Fruit fly (Drosophila melanogaster) whole organism, prepupa: ENCODE data around the gene Nopp140.

ENCODE experiments used
- Blimp-1 ChIP-seq: fragments of 200-800 bp; sonication (Bioruptor generic); optimal IDR thresholded peaks from 3 replicates; lab custom pipeline; 2017; ENCODE audit warnings: missing biosample characterization, missing genetic modification characterization, mild to moderate bottlenecking, moderate library complexity, missing genetic modification reagents
- CG15336 ChIP-seq: fragments of 200-800 bp; sonication (Bioruptor generic); IDR thresholded peaks from 2 replicates; pipeline ENCODE4 v1.3.6; 2022; ENCODE audit warnings: missing biosample characterization, missing genetic modification characterization
- CG3919 ChIP-seq: fragments of 200-800 bp; sonication (Bioruptor generic); optimal IDR thresholded peaks from 3 replicates; lab custom pipeline; 2016; ENCODE audit warnings: missing biosample characterization, missing genetic modification characterization
- CG6792 ChIP-seq: fragments of 200-800 bp; sonication (Bioruptor generic); optimal IDR thresholded peaks from 3 replicates; lab custom pipeline; 2016; ENCODE audit warnings: missing biosample characterization, missing genetic modification characterization
- CG8119 ChIP-seq: fragments of 200-800 bp; sonication (Bioruptor generic); IDR thresholded peaks from 3 replicates; pipeline ENCODE4 v1.3.6; 2022; ENCODE audit warnings: missing biosample characterization, missing genetic modification characterization
- Gug ChIP-seq: fragments of 200-800 bp; sonication (Bioruptor generic); IDR thresholded peaks from 2 replicates; pipeline ENCODE4 v1.3.6; 2022; ENCODE audit warnings: missing biosample characterization, missing genetic modification characterization
- Hr38 ChIP-seq: sonication (Bioruptor generic); optimal IDR thresholded peaks from 2 replicates; lab custom pipeline; 2016; ENCODE audit warnings: missing biosample characterization, missing genetic modification characterization
- Hr39 ChIP-seq: fragments of 200-800 bp; sonication (Bioruptor generic); optimal IDR thresholded peaks from 2 replicates; lab custom pipeline; 2016; ENCODE audit warnings: missing biosample characterization, missing genetic modification characterization
- Met ChIP-seq: fragments of 200-800 bp; sonication (Bioruptor generic); optimal IDR thresholded peaks from 3 replicates; lab custom pipeline; 2016; ENCODE audit warnings: missing biosample characterization, missing genetic modification characterization
- cyc ChIP-seq: fragments of 200-800 bp; sonication (Bioruptor generic); optimal IDR thresholded peaks from 3 replicates; lab custom pipeline; 2016; ENCODE audit warnings: missing biosample characterization, missing genetic modification characterization
- net ChIP-seq: fragments of 200-800 bp; sonication (Bioruptor generic); optimal IDR thresholded peaks from 3 replicates; lab custom pipeline; 2016; ENCODE audit warnings: missing biosample characterization, missing genetic modification characterization
- salr ChIP-seq, 2 experiments: fragments of 200-800 bp; sonication (Bioruptor generic); optimal IDR thresholded peaks; 3 replicates each; lab custom pipeline; 2016 to 2018; ENCODE audit warnings: missing biosample characterization in 2 of 2, missing genetic modification characterization in 2 of 2, mild to moderate bottlenecking in 1 of 2

- no peak for TF ChIP-seq CG3919 (GFP tag; lab: Kevin White, UChicago)
- no peak for TF ChIP-seq CG6792 (GFP tag; lab: Kevin White, UChicago)
- no peak for TF ChIP-seq Hr39
- no peak for TF ChIP-seq salr (GFP tag; optimal IDR thresholded peaks at IDR 0.05; lab: Kevin White, UChicago)
- TF ChIP-seq CG8119 (GFP tag; lab: Robert Waterston, UW), result no peak
- no peak for TF ChIP-seq Blimp-1 (GFP tag; lab: Kevin White, UChicago)
- TF ChIP-seq Met (GFP tag; lab: Kevin White, UChicago), result no peak
- TF ChIP-seq cyc, result no peak
- no peak for TF ChIP-seq CG15336
- no peak for TF ChIP-seq Hr38 (GFP tag; lab: Kevin White, UChicago)
- TF ChIP-seq net (GFP tag; lab: Kevin White, UChicago), result no peak
- TF ChIP-seq Gug (GFP tag; lab: Robert Waterston, UW), result no peak
Observed at dm6 chr3L:21840642-21840987, 8.0 kb downstream of the Nopp140 start.
